Worm (Caenorhabditis elegans) whole organism, early embryonic: Measurements from ENCODE around the gene ints-11.

ENCODE experiments used
- B0310.2 ChIP-seq: sonication (generic microtip); optimal IDR thresholded peaks from 2 replicates; lab custom pipeline; 2016; ENCODE audit warnings: mild to moderate bottlenecking, missing genetic modification characterization, missing compliant biosample characterization
- F13C5.2 ChIP-seq: sonication (generic microtip); optimal IDR thresholded peaks from 2 replicates; lab custom pipeline; 2017; ENCODE audit warnings: mild to moderate bottlenecking, missing genetic modification characterization, inconsistent platforms, missing compliant biosample characterization
- aly-1 ChIP-seq: sonication (generic microtip); optimal IDR thresholded peaks from 2 replicates; lab custom pipeline; 2016; ENCODE audit warnings: missing genetic modification characterization, missing compliant biosample characterization
- ama-1 ChIP-seq: fragments of 150-350 bp; optimal IDR thresholded peaks from 2 replicates; lab custom pipeline; 2014
- ceh-13 ChIP-seq: fragments of 200-800 bp; sonication (Bioruptor generic); optimal IDR thresholded peaks from 2 replicates; lab custom pipeline; 2018; ENCODE audit warnings: mild to moderate bottlenecking, missing genetic modification characterization, missing compliant biosample characterization
- ceh-36 ChIP-seq: sonication (generic microtip); optimal IDR thresholded peaks from 2 replicates; lab custom pipeline; 2016; ENCODE audit warnings: missing genetic modification characterization, inconsistent platforms, missing compliant biosample characterization
- ets-7 ChIP-seq: sonication (generic microtip); optimal IDR thresholded peaks from 2 replicates; lab custom pipeline; 2016; ENCODE audit warnings: missing genotype, missing genetic modification characterization, missing compliant biosample characterization
- flt-1 ChIP-seq: fragments of 200-800 bp; sonication (Bioruptor generic); IDR thresholded peaks from 2 replicates; pipeline ENCODE4 v1.3.6; 2022; ENCODE audit warnings: missing genetic modification characterization, missing compliant biosample characterization
- hmbx-1 ChIP-seq: sonication (generic microtip); optimal IDR thresholded peaks from 2 replicates; lab custom pipeline; 2016; ENCODE audit warnings: mild to moderate bottlenecking, missing genetic modification characterization, missing compliant biosample characterization
- hmg-4 ChIP-seq: fragments of 200-800 bp; sonication (Bioruptor generic); optimal IDR thresholded peaks from 2 replicates; lab custom pipeline; 2018; ENCODE audit warnings: mild to moderate bottlenecking, missing genetic modification characterization, missing compliant biosample characterization
- hnd-1 ChIP-seq: sonication (generic microtip); optimal IDR thresholded peaks from 2 replicates; lab custom pipeline; 2016; ENCODE audit warnings: missing genetic modification characterization, missing compliant biosample characterization
- pes-1 ChIP-seq: fragments of 200-800 bp; sonication (Bioruptor generic); IDR thresholded peaks from 2 replicates; pipeline ENCODE4 v1.3.6; 2022; ENCODE audit warnings: missing genetic modification reagents, missing genetic modification characterization, missing compliant biosample characterization
- scrt-1 ChIP-seq: fragments of 200-800 bp; sonication (Bioruptor generic); IDR thresholded peaks from 2 replicates; pipeline ENCODE4 v1.3.6; 2022; ENCODE audit warnings: missing genetic modification characterization, missing compliant biosample characterization
- sea-1 ChIP-seq: fragments of 200-800 bp; sonication (Bioruptor generic); conservative IDR thresholded peaks from 2 replicates; pipeline ENCODE4 v1.3.6; 2022; ENCODE audit warnings: missing genetic modification characterization, missing compliant biosample characterization
- tbx-11 ChIP-seq: fragments of 200-800 bp; sonication (Bioruptor generic); IDR thresholded peaks from 2 replicates; pipeline ENCODE4 v1.3.6; 2022; ENCODE audit warnings: missing genetic modification characterization, missing compliant biosample characterization
- tbx-37 ChIP-seq: fragments of 200-800 bp; sonication (Bioruptor generic); conservative IDR thresholded peaks from 2 replicates; pipeline ENCODE4 v1.3.6; 2022; ENCODE audit warnings: missing genetic modification reagents, missing genetic modification characterization, missing compliant biosample characterization
- tra-4 ChIP-seq: sonication (generic microtip); optimal IDR thresholded peaks from 2 replicates; lab custom pipeline; 2017; ENCODE audit warnings: missing genetic modification characterization, missing compliant biosample characterization

The ints-11 gene

DNA sequence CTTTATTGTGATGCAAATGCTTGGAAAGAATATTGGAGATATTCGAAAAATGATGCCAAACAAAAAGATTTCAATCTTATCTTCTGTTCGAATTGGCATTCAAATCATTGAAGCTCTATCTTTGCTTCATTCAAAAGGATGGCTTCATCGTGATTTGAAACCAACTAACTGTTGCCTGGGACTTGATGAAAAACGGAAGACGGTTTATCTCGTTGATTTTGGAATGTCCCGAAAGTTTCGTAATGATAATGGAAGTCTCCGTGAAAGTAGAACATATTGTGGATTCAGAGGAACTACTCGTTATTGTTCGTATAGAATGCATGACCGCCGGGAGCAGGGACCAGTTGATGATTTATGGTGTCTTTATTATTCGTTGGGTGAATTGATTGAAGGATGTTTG is 30.9 kb upstream of the ints-11 start:
- no peak for TF ChIP-seq hmbx-1 (tag; lab: Kevin White, UChicago)
- no peak for TF ChIP-seq ceh-13
- no peak for TF ChIP-seq F13C5.2 (tag; lab: Kevin White, UChicago)
- no peak for TF ChIP-seq ceh-36 (tag; lab: Kevin White, UChicago)
- TF ChIP-seq hmg-4 (GFP tag; lab: Kevin White, UChicago) = no peak
- no peak for TF ChIP-seq tra-4 (tag; lab: Kevin White, UChicago)
- no peak for TF ChIP-seq tbx-37 (GFP tag; lab: Robert Waterston, UW)
- no peak for TF ChIP-seq aly-1 (tag; lab: Kevin White, UChicago)
- no peak for TF ChIP-seq B0310.2
- TF ChIP-seq ama-1 (lab: Kevin White, UChicago) = no peak
- TF ChIP-seq hnd-1 (tag; lab: Kevin White, UChicago) = no peak
- TF ChIP-seq sea-1 (GFP tag; lab: Robert Waterston, UW) = no peak
- TF ChIP-seq scrt-1 (GFP tag; lab: Robert Waterston, UW) = no peak
- TF ChIP-seq tbx-11 (GFP tag; lab: Robert Waterston, UW) = no peak

- TF ChIP-seq F13C5.2 (tag; lab: Kevin White, UChicago) = no peak
- no peak for TF ChIP-seq B0310.2
- no peak for TF ChIP-seq ets-7 (tag; lab: Kevin White, UChicago)
- no peak for TF ChIP-seq ceh-13
- no peak for TF ChIP-seq flt-1 (GFP tag; lab: Robert Waterston, UW)
- TF ChIP-seq aly-1 (tag; lab: Kevin White, UChicago) = no peak
- TF ChIP-seq sea-1 (GFP tag; lab: Robert Waterston, UW) = no peak
- no peak for TF ChIP-seq ceh-36 (tag; lab: Kevin White, UChicago)
- no peak for TF ChIP-seq hnd-1 (tag; lab: Kevin White, UChicago)
- TF ChIP-seq tbx-37 (GFP tag; lab: Robert Waterston, UW) = no peak
These were observed 30.2 kb upstream of the ints-11 start, which contains the start of the genes decr-1.3 and T05C12.1 for ce11 chrII:8173449-8173848. Gene decr-1.3, minus strand, starts transcription at chrII:8173549. Gene T05C12.1, plus strand, starts transcription at chrII:8173680.

DNA sequence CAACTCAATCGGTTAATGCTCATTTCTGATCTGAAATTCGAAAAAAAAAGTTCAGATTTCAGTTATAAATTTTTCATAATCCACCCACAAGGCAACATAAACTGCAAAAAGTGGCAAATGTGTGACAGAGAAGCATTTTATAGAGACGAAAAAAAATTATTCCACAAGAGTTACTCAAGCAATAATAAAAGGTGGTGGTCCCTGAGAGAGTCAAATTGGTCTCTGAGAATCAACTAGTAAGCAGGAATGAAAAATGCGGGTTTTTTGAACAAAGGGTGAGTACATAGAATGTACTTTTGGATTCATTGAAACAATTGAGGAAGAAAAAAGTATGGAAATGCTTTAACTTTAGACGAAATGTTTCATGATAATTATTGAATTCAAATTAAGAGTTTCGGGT is 27.1 kb upstream of the ints-11 start, which contains the start of gene T05C12.11:
T05C12.11 (minus strand) TSS at position 101 of the 400 bp plus-strand sequence.
- no peak for TF ChIP-seq aly-1 (tag; lab: Kevin White, UChicago)
- TF ChIP-seq sea-1 (GFP tag; lab: Robert Waterston, UW) = no peak
- no peak for TF ChIP-seq F13C5.2 (tag; lab: Kevin White, UChicago)
- no peak for TF ChIP-seq ceh-13
- TF ChIP-seq hmg-4 (GFP tag; lab: Kevin White, UChicago) = no peak
- TF ChIP-seq tbx-11 (GFP tag; lab: Robert Waterston, UW) = no peak
- TF ChIP-seq scrt-1 (GFP tag; lab: Robert Waterston, UW) = no peak
- no peak for TF ChIP-seq ets-7 (tag; lab: Kevin White, UChicago)
- TF ChIP-seq tbx-37 (GFP tag; lab: Robert Waterston, UW) = no peak
- no peak for TF ChIP-seq hmbx-1 (tag; lab: Kevin White, UChicago)
- TF ChIP-seq ama-1 (lab: Kevin White, UChicago) = no peak
- TF ChIP-seq tra-4 (tag; lab: Kevin White, UChicago) = no peak
- no peak for TF ChIP-seq hnd-1 (tag; lab: Kevin White, UChicago)
- no peak for TF ChIP-seq B0310.2
- TF ChIP-seq flt-1 (GFP tag; lab: Robert Waterston, UW) = no peak
- no peak for TF ChIP-seq ceh-36 (tag; lab: Kevin White, UChicago)
- no peak for TF ChIP-seq pes-1 (GFP tag; lab: Robert Waterston, UW)

ce11 chrII:8169283-8169682 is 26.0 kb upstream of the ints-11 start, which contains the start of gene T05C12.15:
Gene T05C12.15, plus strand, starts transcription at chrII:8169583.
- TF ChIP-seq B0310.2 (no peak), hnd-1 (tag; lab: Kevin White, UChicago) (no peak), ceh-13 (no peak), ceh-36 (tag; lab: Kevin White, UChicago) (no peak), tbx-37 (GFP tag; lab: Robert Waterston, UW) (no peak), F13C5.2 (tag; lab: Kevin White, UChicago) (no peak)

DNA sequence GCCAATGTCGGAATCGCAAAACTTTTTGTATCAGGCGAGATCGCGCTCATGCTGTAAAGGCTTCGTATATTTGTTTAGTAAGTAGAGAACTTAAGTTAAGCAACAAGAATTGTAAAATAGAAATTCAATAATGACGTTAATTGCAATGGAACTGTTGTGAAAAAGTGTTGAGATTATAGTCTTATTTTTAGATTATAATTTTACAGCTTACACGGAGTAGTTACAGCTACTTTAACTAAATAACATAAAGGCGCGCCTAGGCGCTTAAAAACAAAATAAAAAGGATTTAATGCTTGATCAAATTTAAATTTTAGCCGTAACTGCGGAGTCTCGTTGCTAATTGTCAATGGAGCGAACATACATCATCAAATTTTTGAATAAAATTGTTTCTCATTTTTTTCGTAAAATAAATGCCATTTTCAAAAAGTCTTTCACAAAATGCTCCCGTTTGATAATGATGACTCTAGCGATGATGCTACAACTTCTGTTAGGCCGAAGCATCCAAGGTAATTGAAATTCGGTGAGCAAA is 18.9 kb upstream of the ints-11 start, which contains the start of the genes emb-27 and rrf-3:
emb-27 (minus strand) TSS at position 51 of the 529 bp plus-strand sequence.
rrf-3 (plus strand) TSS at position 346 of the 529 bp plus-strand sequence.
- TF ChIP-seq B0310.2 (no peak), ceh-36 (tag; lab: Kevin White, UChicago) (no peak), aly-1 (tag; lab: Kevin White, UChicago) (no peak), scrt-1 (GFP tag; lab: Robert Waterston, UW) (no peak), tbx-11 (GFP tag; lab: Robert Waterston, UW) (no peak), ets-7 (tag; lab: Kevin White, UChicago) (no peak)

DNA sequence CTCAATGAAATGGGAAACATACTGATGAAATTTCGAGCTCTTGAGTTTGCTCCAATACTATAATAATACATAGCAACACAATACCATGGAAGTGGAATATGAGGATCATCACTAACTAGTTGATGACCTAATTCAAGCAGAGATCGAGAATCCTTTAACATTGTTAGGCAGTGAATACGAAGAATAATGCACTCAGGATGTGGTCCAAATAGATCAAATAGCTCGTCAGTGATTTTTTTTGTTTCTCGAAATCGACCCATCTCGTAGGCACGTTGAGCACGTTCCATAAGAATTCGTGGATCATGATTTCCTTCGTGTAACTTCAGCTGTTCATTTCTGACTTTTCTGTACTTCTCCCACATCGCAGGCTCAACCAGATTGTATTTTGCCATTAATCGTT is 17.6 kb upstream of the ints-11 start:
- no peak for TF ChIP-seq flt-1 (GFP tag; lab: Robert Waterston, UW)
- TF ChIP-seq hnd-1 (tag; lab: Kevin White, UChicago) = no peak
- TF ChIP-seq sea-1 (GFP tag; lab: Robert Waterston, UW) = no peak

DNA sequence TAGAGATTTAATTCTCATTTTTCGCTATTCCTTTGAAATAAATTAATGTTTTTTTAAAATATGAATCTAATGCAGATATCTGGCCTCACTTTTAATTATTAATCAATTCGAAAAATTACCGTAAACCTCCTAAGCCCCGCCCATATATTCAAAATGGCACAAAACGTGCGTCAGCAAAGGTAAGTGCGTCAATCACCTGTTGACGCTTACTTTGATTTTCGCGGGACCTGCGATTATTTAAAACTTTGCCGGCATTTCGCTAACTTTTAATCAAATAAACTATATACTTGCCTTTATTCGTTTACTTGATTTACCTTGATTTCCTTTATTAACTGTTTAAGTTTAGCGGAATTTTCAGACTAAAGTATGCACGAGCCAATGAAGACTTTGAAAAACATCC is 14.7 kb upstream of the ints-11 start, which contains the start of gene pch-2:
pch-2 (plus strand) TSS at position 359 of the 400 bp plus-strand sequence.
- TF ChIP-seq ceh-36 (tag; lab: Kevin White, UChicago) = no peak
- no peak for TF ChIP-seq tbx-37 (GFP tag; lab: Robert Waterston, UW)
